Worm (Caenorhabditis elegans): Measurements from ENCODE around the gene med-2.

Gene med-2

ce11 chrIII:6885889-6886288 is 1.6 kb downstream of the med-2 start:
- TF ChIP-seq F13C5.2 (tag; optimal IDR thresholded peaks at IDR 0.05) (no peak), scrt-1 (GFP tag; IDR thresholded peaks at IDR 0.05) (no peak), aly-1 (tag; optimal IDR thresholded peaks at IDR 0.05) (no peak), B0310.2 (tag; optimal IDR thresholded peaks at IDR 0.05) (no peak), tbx-11 (GFP tag; IDR thresholded peaks at IDR 0.05) (no peak), ets-7 (tag; optimal IDR thresholded peaks at IDR 0.05) (no peak), sea-1 (GFP tag; conservative IDR thresholded peaks at IDR 0.05) (no peak), hmg-4 (GFP tag; optimal IDR thresholded peaks at IDR 0.05) (no peak), ama-1 (optimal IDR thresholded peaks at IDR 0.05) (no peak), ceh-13 (GFP tag; optimal IDR thresholded peaks at IDR 0.05) (no peak), tra-4 (tag; optimal IDR thresholded peaks at IDR 0.05) (no peak), pes-1 (GFP tag; IDR thresholded peaks at IDR 0.05) (no peak), hmbx-1 (tag; optimal IDR thresholded peaks at IDR 0.05) (no peak), hnd-1 (tag; optimal IDR thresholded peaks at IDR 0.05) (no peak), flt-1 (GFP tag; IDR thresholded peaks at IDR 0.05) (no peak), tbx-37 (GFP tag; conservative IDR thresholded peaks at IDR 0.05) (no peak), ceh-36 (tag; optimal IDR thresholded peaks at IDR 0.05) (no peak)

- TF ChIP-seq pes-1 (GFP tag; IDR thresholded peaks at IDR 0.05) (peak; percentile 90), tbx-11 (GFP tag; IDR thresholded peaks at IDR 0.05) (peak; percentile 81), flt-1 (GFP tag; IDR thresholded peaks at IDR 0.05) (peak; percentile 87), hnd-1 (tag; optimal IDR thresholded peaks at IDR 0.05) (peak; percentile 74), ama-1 (optimal IDR thresholded peaks at IDR 0.05) (no peak), B0310.2 (tag; optimal IDR thresholded peaks at IDR 0.05) (peak; percentile 73), hmg-4 (GFP tag; optimal IDR thresholded peaks at IDR 0.05) (peak; percentile 84), hmbx-1 (tag; optimal IDR thresholded peaks at IDR 0.05) (peak; percentile 10), aly-1 (tag; optimal IDR thresholded peaks at IDR 0.05) (peak; percentile 82), ceh-36 (tag; optimal IDR thresholded peaks at IDR 0.05) (peak; percentile 81), F13C5.2 (tag; optimal IDR thresholded peaks at IDR 0.05) (peak; percentile 87), sea-1 (GFP tag; conservative IDR thresholded peaks at IDR 0.05) (peak; percentile 84), tra-4 (tag; optimal IDR thresholded peaks at IDR 0.05) (no peak), ceh-13 (GFP tag; optimal IDR thresholded peaks at IDR 0.05) (peak; percentile 67), tbx-37 (GFP tag; conservative IDR thresholded peaks at IDR 0.05) (peak; percentile 74), scrt-1 (GFP tag; IDR thresholded peaks at IDR 0.05) (peak; percentile 86), ets-7 (tag; optimal IDR thresholded peaks at IDR 0.05) (peak; percentile 53)
Measured at ce11 chrIII:6887574-6887973, 3.3 kb downstream of the med-2 start.

ce11 chrIII:6888497-6888896 is 4.2 kb downstream of the med-2 start:
- TF ChIP-seq tbx-11 (GFP tag; IDR thresholded peaks at IDR 0.05) (0 out of 2 replicates have a peak, but pooled peaks have one; percentile 49), tra-4 (tag; optimal IDR thresholded peaks at IDR 0.05) (no peak), aly-1 (tag; optimal IDR thresholded peaks at IDR 0.05) (no peak), sea-1 (GFP tag; conservative IDR thresholded peaks at IDR 0.05) (peak; percentile 58; the same call in 1 of the 2 replicates), B0310.2 (tag; optimal IDR thresholded peaks at IDR 0.05) (no peak), tbx-37 (GFP tag; conservative IDR thresholded peaks at IDR 0.05) (peak; percentile 36; the same call in 1 of the 2 replicates), ceh-13 (GFP tag; optimal IDR thresholded peaks at IDR 0.05) (no peak), ets-7 (tag; optimal IDR thresholded peaks at IDR 0.05) (no peak), scrt-1 (GFP tag; IDR thresholded peaks at IDR 0.05) (peak; percentile 55; the same call in 1 of the 2 replicates), pes-1 (GFP tag; IDR thresholded peaks at IDR 0.05) (peak; percentile 43; the same call in 1 of the 2 replicates), hnd-1 (tag; optimal IDR thresholded peaks at IDR 0.05) (no peak), flt-1 (GFP tag; IDR thresholded peaks at IDR 0.05) (0 out of 2 replicates have a peak, but pooled peaks have one; percentile 28), ama-1 (optimal IDR thresholded peaks at IDR 0.05) (no peak)

ce11 chrIII:6888999-6889824 is 4.9 kb downstream of the med-2 start, which contains the start of the genes brd-1 and K04C2.2:
TSS of gene brd-1 (minus strand) at chrIII:6889504.
TSS of gene K04C2.2 (plus strand) at chrIII:6889774.
- TF ChIP-seq scrt-1 (GFP tag; IDR thresholded peaks at IDR 0.05) (no peak), ceh-36 (tag; optimal IDR thresholded peaks at IDR 0.05) (no peak), pes-1 (GFP tag; IDR thresholded peaks at IDR 0.05) (no peak), tbx-37 (GFP tag; conservative IDR thresholded peaks at IDR 0.05) (no peak)

ce11 chrIII:6891560-6891959 is 7.3 kb downstream of the med-2 start, which contains the start of gene K04C2.5:
TSS of gene K04C2.5 (minus strand) at chrIII:6891660.
- no peak for TF ChIP-seq flt-1 (GFP tag; IDR thresholded peaks at IDR 0.05)
- no peak for TF ChIP-seq sea-1 (GFP tag; conservative IDR thresholded peaks at IDR 0.05)
- TF ChIP-seq hmg-4 (GFP tag; optimal IDR thresholded peaks at IDR 0.05): no peak
- TF ChIP-seq ceh-36 (tag; optimal IDR thresholded peaks at IDR 0.05): no peak
- TF ChIP-seq hnd-1 (tag; optimal IDR thresholded peaks at IDR 0.05): no peak

- TF ChIP-seq ama-1 (optimal IDR thresholded peaks at IDR 0.05) (no peak), hmg-4 (GFP tag; optimal IDR thresholded peaks at IDR 0.05) (no peak), hmbx-1 (tag; optimal IDR thresholded peaks at IDR 0.05) (no peak), hnd-1 (tag; optimal IDR thresholded peaks at IDR 0.05) (no peak)
Measured at ce11 chrIII:6895166-6895565, 10.9 kb downstream of the med-2 start.

- TF ChIP-seq tbx-11 (GFP tag; IDR thresholded peaks at IDR 0.05) (no peak), ama-1 (optimal IDR thresholded peaks at IDR 0.05) (no peak), F13C5.2 (tag; optimal IDR thresholded peaks at IDR 0.05) (no peak), flt-1 (GFP tag; IDR thresholded peaks at IDR 0.05) (no peak), ceh-36 (tag; optimal IDR thresholded peaks at IDR 0.05) (no peak), tbx-37 (GFP tag; conservative IDR thresholded peaks at IDR 0.05) (no peak), sea-1 (GFP tag; conservative IDR thresholded peaks at IDR 0.05) (no peak), ets-7 (tag; optimal IDR thresholded peaks at IDR 0.05) (no peak), pes-1 (GFP tag; IDR thresholded peaks at IDR 0.05) (no peak), hnd-1 (tag; optimal IDR thresholded peaks at IDR 0.05) (no peak), scrt-1 (GFP tag; IDR thresholded peaks at IDR 0.05) (no peak)
Measured at ce11 chrIII:6895677-6896076, 11.4 kb downstream of the med-2 start.

All from whole organism, early embryonic.